Worm (Caenorhabditis elegans): ENCODE measurements around the gene old-2.

old-2 gene

DNA sequence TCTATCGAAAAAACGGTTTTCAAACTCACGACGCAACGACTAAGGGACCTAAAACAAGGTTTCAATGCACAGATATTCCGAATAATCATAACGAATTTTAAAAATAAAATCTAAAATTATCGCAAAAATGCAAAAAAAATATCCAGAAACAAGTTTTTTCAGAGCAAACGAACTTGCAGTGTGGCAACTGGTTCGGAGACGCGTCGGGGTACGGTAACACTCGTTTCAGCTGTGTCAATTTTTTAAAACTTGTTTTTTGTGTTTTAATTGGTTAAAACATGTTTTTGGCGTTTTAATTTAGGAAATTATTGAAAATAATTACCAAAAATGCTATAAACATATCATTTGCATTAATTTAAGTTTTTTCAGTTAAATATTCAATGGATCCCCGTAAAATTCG lies 43.0 kb upstream of the old-2 start, which contains the start of gene C08H9.16 (continued):
- TF ChIP-seq dpff-1 (tag; optimal IDR thresholded peaks at IDR 0.05) (no peak), let-607 (tag; optimal IDR thresholded peaks at IDR 0.05) (peak; percentile 89 to 94), F37B4.10 (GFP tag; IDR thresholded peaks at IDR 0.05) (no peak), madf-6 (GFP tag; IDR thresholded peaks at IDR 0.05) (peak; percentile 58; the same call in 1 of the 2 replicates), lsl-1 (GFP tag; optimal IDR thresholded peaks at IDR 0.05) (peak; percentile 88), gei-17 (GFP tag; optimal IDR thresholded peaks at IDR 0.05) (no peak), lin-54 (GFP tag; optimal IDR thresholded peaks at IDR 0.05) (peak; percentile 48)

DNA sequence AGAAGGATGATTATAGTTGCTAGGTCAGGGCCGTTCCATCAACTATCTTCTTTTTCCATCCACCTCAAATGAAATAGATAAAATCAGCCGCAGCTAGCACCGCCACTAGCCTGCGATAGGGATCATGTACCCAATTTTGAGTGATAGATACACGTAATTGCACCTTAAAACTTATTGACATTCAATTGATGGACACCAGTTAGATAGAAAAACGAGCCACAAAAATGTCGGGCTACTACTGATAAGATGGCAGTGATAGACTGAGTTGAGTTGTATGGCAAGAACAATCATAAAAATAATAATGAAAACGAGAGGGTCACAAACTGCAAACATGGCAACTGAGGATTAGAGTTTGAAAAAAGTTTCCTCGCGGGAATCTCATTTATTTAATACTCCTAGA lies 42.4 kb upstream of the old-2 start:
- TF ChIP-seq dox-1 (GFP tag; IDR thresholded peaks at IDR 0.05) (peak; percentile 38; the same call in 1 of the 2 replicates), snpc-1.1 (tag; optimal IDR thresholded peaks at IDR 0.05; ENCODE audit: insufficient read depth) (no peak), cebp-1 (GFP tag; IDR thresholded peaks at IDR 0.05) (no peak), cebp-1 (tag; optimal IDR thresholded peaks at IDR 0.05) (no peak), madf-10 (tag; optimal IDR thresholded peaks at IDR 0.05) (no peak), Y95B8A.8 (GFP tag; IDR thresholded peaks at IDR 0.05) (no peak), tbp1 (GFP tag; optimal IDR thresholded peaks at IDR 0.05) (peak; percentile 4), somi-1 (GFP tag; optimal IDR thresholded peaks at IDR 0.05) (no peak), ztf-26 (tag; optimal IDR thresholded peaks at IDR 0.05) (no peak), aptf-3 (GFP tag; IDR thresholded peaks at IDR 0.05) (no peak), rcor-1 (GFP tag; IDR thresholded peaks at IDR 0.05) (no peak), nhr-80 (tag; optimal IDR thresholded peaks at IDR 0.05) (peak; percentile 97), hmg-1.2 (GFP tag; IDR thresholded peaks at IDR 0.05) (no peak), B0019.2 (GFP tag; conservative IDR thresholded peaks at IDR 0.05) (no peak), mxl-1 (tag; optimal IDR thresholded peaks at IDR 0.05) (no peak), F33H1.4 (GFP tag; IDR thresholded peaks at IDR 0.05) (no peak), him-1 (tag; optimal IDR thresholded peaks at IDR 0.05) (no peak), mes-4 (tag; optimal IDR thresholded peaks at IDR 0.05) (no peak), F52B5.7 (tag; optimal IDR thresholded peaks at IDR 0.05) (no peak), F57A8.1 (GFP tag; optimal IDR thresholded peaks at IDR 0.05) (no peak), C17E4.6 (GFP tag; IDR thresholded peaks at IDR 0.05) (no peak), hlh-12 (tag; optimal IDR thresholded peaks at IDR 0.05) (no peak), ceh-58 (GFP tag; IDR thresholded peaks at IDR 0.05) (no peak), madf-8 (GFP tag; conservative IDR thresholded peaks at IDR 0.05) (no peak), snpc-1.3 (tag; optimal IDR thresholded peaks at IDR 0.05; ENCODE audit: insufficient read depth) (no peak), snpc-4 (GFP tag; optimal IDR thresholded peaks at IDR 0.05) (no peak), snpc-4 (tag; optimal IDR thresholded peaks at IDR 0.05) (peak in 1 of 4 experiments; percentile 29), D2030.7 (GFP tag; IDR thresholded peaks at IDR 0.05) (no peak), ceh-27 (GFP tag; optimal IDR thresholded peaks at IDR 0.05) (no peak), ama-1 (optimal IDR thresholded peaks at IDR 0.05) (no peak), ama-1 (GFP tag; optimal IDR thresholded peaks at IDR 0.05) (no peak), hmg-20 (GFP tag; IDR thresholded peaks at IDR 0.05) (no peak), nhr-27 (tag; optimal IDR thresholded peaks at IDR 0.05) (no peak), ztf-25 (GFP tag; IDR thresholded peaks at IDR 0.05) (no peak), tlf-1 (GFP tag; optimal IDR thresholded peaks at IDR 0.05) (no peak), efl-1 (GFP tag; optimal IDR thresholded peaks at IDR 0.05) (no peak), lsl-1 (GFP tag; optimal IDR thresholded peaks at IDR 0.05) (no peak), lsy-27 (tag; optimal IDR thresholded peaks at IDR 0.05; ENCODE audit: borderline replicate concordance, insufficient read depth) (no peak), zfh-2 (GFP tag; conservative IDR thresholded peaks at IDR 0.05) (no peak), F10E7.11 (tag; optimal IDR thresholded peaks at IDR 0.05) (no peak), T07F8.4 (tag; optimal IDR thresholded peaks at IDR 0.05) (no peak), ceh-79 (tag; optimal IDR thresholded peaks at IDR 0.05) (no peak), F37B4.10 (GFP tag; IDR thresholded peaks at IDR 0.05) (no peak)

Measured in whole organism, young adult.